Fruit fly (Drosophila melanogaster): Measurements from ENCODE around the gene PpD3.

PpD3 gene

dm6 chr3R:9793018-9793417 lies 45.3 kb downstream of the PpD3 start, which contains the start of gene CG8516 (continued):
- TF ChIP-seq CG34376 (GFP tag; optimal IDR thresholded peaks at IDR 0.05) (peak; percentile 12), gfzf (GFP tag; optimal IDR thresholded peaks at IDR 0.05) (peak; percentile 93), CG8478 (optimal IDR thresholded peaks at IDR 0.05) (no peak), CG17829 (tag; optimal IDR thresholded peaks at IDR 0.05) (peak; percentile 39), CG34422 (GFP tag; IDR thresholded peaks at IDR 0.05) (peak; percentile 49; the same call in 1 of the 3 replicates), Lpt (GFP tag; optimal IDR thresholded peaks at IDR 0.05) (no peak), CG9876 (GFP tag; optimal IDR thresholded peaks at IDR 0.05) (no peak), unc-4 (GFP tag; IDR thresholded peaks at IDR 0.05; ENCODE audit: partially characterized antibody) (peak; percentile 20; the same call in 1 of the 2 replicates), row (GFP tag; IDR thresholded peaks at IDR 0.05) (peak; percentile 64), CG6683 (GFP tag; optimal IDR thresholded peaks at IDR 0.05) (no peak), hkb (optimal IDR thresholded peaks at IDR 0.05) (no peak), hkb (GFP tag; IDR thresholded peaks at IDR 0.05) (peak; percentile 24; the same call in 1 of the 2 replicates), PHDP (tag; optimal IDR thresholded peaks at IDR 0.05) (peak; percentile 6), trem (tag; optimal IDR thresholded peaks at IDR 0.05) (peak; percentile 60), CG4854 (GFP tag; optimal IDR thresholded peaks at IDR 0.05) (no peak), Dip2 (GFP tag; IDR thresholded peaks at IDR 0.05) (no peak), Hmr (GFP tag; optimal IDR thresholded peaks at IDR 0.05) (no peak), CG17186 (GFP tag; optimal IDR thresholded peaks at IDR 0.05) (peak; percentile 17), sens (GFP tag) (peak; percentile 68), Ets97D (GFP tag; optimal IDR thresholded peaks at IDR 0.05) (peak; percentile 43), Rfx (GFP tag; IDR thresholded peaks at IDR 0.05) (peak; percentile 33; the same call in 1 of the 2 replicates), CG10267 (tag; optimal IDR thresholded peaks at IDR 0.05) (peak; percentile 51), D19A (tag; optimal IDR thresholded peaks at IDR 0.05) (no peak), CG10462 (GFP tag; optimal IDR thresholded peaks at IDR 0.05) (peak; percentile 17), HLH4C (GFP tag; IDR thresholded peaks at IDR 0.05; ENCODE audit: partially characterized antibody) (no peak), CG12659 (GFP tag; optimal IDR thresholded peaks at IDR 0.05) (peak; percentile 57), Drgx (GFP tag; IDR thresholded peaks at IDR 0.05) (0 out of 2 replicates have a peak, but pooled peaks have one; percentile 11), Med (GFP tag) (peak; percentile 70), CG8924 (tag; optimal IDR thresholded peaks at IDR 0.05) (peak; percentile 23), cato (GFP tag; optimal IDR thresholded peaks at IDR 0.05; ENCODE audit: borderline replicate concordance) (no peak), lilli (GFP tag; optimal IDR thresholded peaks at IDR 0.05) (peak; percentile 19), Aef1 (GFP tag; IDR thresholded peaks at IDR 0.05) (peak; percentile 67), CG4617 (GFP tag; optimal IDR thresholded peaks at IDR 0.05; ENCODE audit: borderline replicate concordance) (peak; percentile 91), CG30403 (GFP tag; optimal IDR thresholded peaks at IDR 0.05) (peak; percentile 13), CG16779 (GFP tag; IDR thresholded peaks at IDR 0.05) (no peak), CG4360 (GFP tag; IDR thresholded peaks at IDR 0.05) (peak; percentile 90), CG9797 (GFP tag; optimal IDR thresholded peaks at IDR 0.05) (peak; percentile 93), lmd (GFP tag; IDR thresholded peaks at IDR 0.05) (no peak), CG32772 (GFP tag; IDR thresholded peaks at IDR 0.05) (0 out of 2 replicates have a peak, but pooled peaks have one; percentile 24)

Data from whole organism, embryonic.